Worm (Caenorhabditis elegans) whole organism, late embryonic: ENCODE data around the gene T19D12.4.
"Not testable (repeated sequence)": the region's sequence is repeated elsewhere in the genome, so short reads cannot be mapped to it uniquely, and the experiment has no call there.

Source experiments
- C38D4.7 ChIP-seq: fragments of 200-800 bp; sonication (Bioruptor generic); optimal IDR thresholded peaks from 2 replicates; lab custom pipeline; 2018; ENCODE audit warnings: mild to moderate bottlenecking, missing genetic modification characterization, moderate library complexity, missing compliant biosample characterization
- F13H6.1 ChIP-seq: sonication (generic microtip); optimal IDR thresholded peaks from 2 replicates; lab custom pipeline; 2016; ENCODE audit warnings: missing genetic modification characterization, missing compliant biosample characterization
- K02D7.2 ChIP-seq: sonication (generic microtip); optimal IDR thresholded peaks from 2 replicates; lab custom pipeline; 2017; ENCODE audit warnings: mild to moderate bottlenecking, missing genetic modification characterization, missing compliant biosample characterization
- K09A11.1 ChIP-seq: sonication (generic microtip); optimal IDR thresholded peaks from 2 replicates; lab custom pipeline; 2017; ENCODE audit warnings: antibody characterized with exemption, mild to moderate bottlenecking, missing genetic modification characterization, missing compliant biosample characterization; ENCODE audit not compliant: insufficient read depth
- T23F11.4 ChIP-seq: fragments of 200-800 bp; sonication (Bioruptor generic); optimal IDR thresholded peaks from 2 replicates; lab custom pipeline; 2018; ENCODE audit warnings: mild to moderate bottlenecking, missing genetic modification characterization, missing compliant biosample characterization
- ceh-18 ChIP-seq: sonication (generic microtip); optimal IDR thresholded peaks from 2 replicates; lab custom pipeline; 2016; ENCODE audit warnings: missing genetic modification characterization, missing compliant biosample characterization
- ceh-19 ChIP-seq: fragments of 200-800 bp; sonication (Bioruptor generic); optimal IDR thresholded peaks from 2 replicates; lab custom pipeline; 2018; ENCODE audit warnings: mild to moderate bottlenecking, missing genetic modification characterization, missing compliant biosample characterization
- ceh-22 ChIP-seq: sonication (generic microtip); optimal IDR thresholded peaks from 2 replicates; lab custom pipeline; 2017; ENCODE audit warnings: missing biosample characterization, missing genetic modification characterization
- ceh-31 ChIP-seq: sonication (generic microtip); optimal IDR thresholded peaks from 2 replicates; lab custom pipeline; 2016; ENCODE audit warnings: missing genetic modification characterization, missing compliant biosample characterization
- ceh-34 ChIP-seq: sonication (generic microtip); optimal IDR thresholded peaks from 2 replicates; lab custom pipeline; 2016; ENCODE audit warnings: mild to moderate bottlenecking, missing genetic modification characterization, missing compliant biosample characterization
- ceh-45 ChIP-seq: fragments of 200-800 bp; sonication (Bioruptor generic); IDR thresholded peaks from 2 replicates; pipeline ENCODE4 v1.3.6; 2022; ENCODE audit warnings: missing genetic modification reagents, missing genetic modification characterization, missing compliant biosample characterization
- ceh-6 ChIP-seq: fragments of 200-800 bp; sonication (Bioruptor generic); optimal IDR thresholded peaks from 2 replicates; lab custom pipeline; 2018; ENCODE audit warnings: mild to moderate bottlenecking, missing genetic modification characterization, missing compliant biosample characterization
- dmd-4 ChIP-seq: sonication (generic microtip); optimal IDR thresholded peaks from 2 replicates; lab custom pipeline; 2016; ENCODE audit warnings: borderline replicate concordance, missing genetic modification characterization, missing compliant biosample characterization
- dve-1 ChIP-seq: sonication (generic microtip); optimal IDR thresholded peaks from 2 replicates; lab custom pipeline; 2017; ENCODE audit warnings: antibody characterized with exemption, mild to moderate bottlenecking, missing genetic modification characterization, missing compliant biosample characterization
- elt-4 ChIP-seq: sonication (generic microtip); optimal IDR thresholded peaks from 2 replicates; lab custom pipeline; 2016; ENCODE audit warnings: missing genetic modification characterization, missing compliant biosample characterization
- ets-4 ChIP-seq: sonication (generic microtip); optimal IDR thresholded peaks from 2 replicates; lab custom pipeline; 2016; ENCODE audit warnings: missing genetic modification characterization, missing compliant biosample characterization
- eyg-1 ChIP-seq: sonication (generic microtip); optimal IDR thresholded peaks from 2 replicates; lab custom pipeline; 2016; ENCODE audit warnings: missing genotype, missing genetic modification characterization, missing compliant biosample characterization
- fax-1 ChIP-seq: sonication (generic microtip); optimal IDR thresholded peaks from 2 replicates; lab custom pipeline; 2016; ENCODE audit warnings: missing genotype, missing genetic modification characterization, missing compliant biosample characterization
- fkh-6 ChIP-seq: sonication (generic microtip); optimal IDR thresholded peaks from 2 replicates; lab custom pipeline; 2016; ENCODE audit warnings: missing genetic modification characterization, missing compliant biosample characterization
- gmeb-2 ChIP-seq: sonication (generic microtip); optimal IDR thresholded peaks from 2 replicates; lab custom pipeline; 2016; ENCODE audit warnings: missing genetic modification characterization, inconsistent platforms, missing compliant biosample characterization
- hlh-15 ChIP-seq: sonication (generic microtip); optimal IDR thresholded peaks from 2 replicates; lab custom pipeline; 2016; ENCODE audit warnings: missing genetic modification characterization, missing compliant biosample characterization
- hlh-30 ChIP-seq: sonication (generic microtip); optimal IDR thresholded peaks from 2 replicates; lab custom pipeline; 2017; ENCODE audit warnings: antibody characterized with exemption, missing genetic modification characterization, missing compliant biosample characterization; ENCODE audit not compliant: insufficient read depth
- lim-6 ChIP-seq: sonication (generic microtip); optimal IDR thresholded peaks from 2 replicates; lab custom pipeline; 2016; ENCODE audit warnings: missing genetic modification characterization, missing compliant biosample characterization
- madf-2 ChIP-seq: sonication (generic microtip); optimal IDR thresholded peaks from 2 replicates; lab custom pipeline; 2017; ENCODE audit warnings: missing genetic modification characterization, missing compliant biosample characterization
- mec-3 ChIP-seq: sonication (generic microtip); optimal IDR thresholded peaks from 2 replicates; lab custom pipeline; 2016; ENCODE audit warnings: borderline replicate concordance, missing genetic modification characterization, missing compliant biosample characterization
- nfya-1 ChIP-seq: sonication (generic microtip); optimal IDR thresholded peaks from 2 replicates; lab custom pipeline; 2017; ENCODE audit warnings: missing genetic modification characterization, mild to moderate bottlenecking, missing compliant biosample characterization, antibody characterized with exemption, moderate library complexity
- nhr-232 ChIP-seq: sonication (generic microtip); optimal IDR thresholded peaks from 2 replicates; lab custom pipeline; 2016; ENCODE audit warnings: missing genetic modification characterization, missing compliant biosample characterization
- npax-4 ChIP-seq: sonication (generic microtip); optimal IDR thresholded peaks from 2 replicates; lab custom pipeline; 2016; ENCODE audit warnings: missing genetic modification characterization, missing compliant biosample characterization
- odd-2 ChIP-seq: sonication (generic microtip); optimal IDR thresholded peaks from 2 replicates; lab custom pipeline; 2017; ENCODE audit warnings: antibody characterized with exemption, mild to moderate bottlenecking, missing genetic modification characterization, missing compliant biosample characterization
- pag-3 ChIP-seq: sonication (generic microtip); optimal IDR thresholded peaks from 2 replicates; lab custom pipeline; 2016; ENCODE audit warnings: missing compliant biosample characterization, missing genetic modification characterization, borderline replicate concordance
- pat-9 ChIP-seq: fragments of 200-800 bp; sonication (Bioruptor generic); optimal IDR thresholded peaks from 2 replicates; lab custom pipeline; 2018; ENCODE audit warnings: mild to moderate bottlenecking, missing genetic modification characterization, moderate library complexity, missing compliant biosample characterization
- pha-2 ChIP-seq: sonication (generic microtip); optimal IDR thresholded peaks from 2 replicates; lab custom pipeline; 2017; ENCODE audit warnings: mild to moderate bottlenecking, missing genetic modification characterization, missing compliant biosample characterization
- pros-1 ChIP-seq: fragments of 150-350 bp; optimal IDR thresholded peaks from 2 replicates; lab custom pipeline; 2014; ENCODE audit warnings: missing biosample characterization, missing genetic modification reagents, missing genetic modification characterization
- ref-2 ChIP-seq: sonication (generic microtip); optimal IDR thresholded peaks from 2 replicates; lab custom pipeline; 2016; ENCODE audit warnings: missing genetic modification characterization, missing compliant biosample characterization
- sdc-2 ChIP-seq: sonication (generic microtip); optimal IDR thresholded peaks from 2 replicates; lab custom pipeline; 2016; ENCODE audit warnings: missing genotype, missing genetic modification characterization, missing compliant biosample characterization
- sox-2 ChIP-seq: fragments of 200-800 bp; sonication (Bioruptor generic); IDR thresholded peaks from 2 replicates; pipeline ENCODE4 v1.3.6; 2022; ENCODE audit warnings: missing genetic modification reagents, missing genetic modification characterization, missing compliant biosample characterization
- syd-9 ChIP-seq: sonication (generic microtip); optimal IDR thresholded peaks from 2 replicates; lab custom pipeline; 2016; ENCODE audit warnings: mild to moderate bottlenecking, missing genetic modification characterization, moderate library complexity, missing compliant biosample characterization
- tbx-2 ChIP-seq: sonication (generic microtip); optimal IDR thresholded peaks from 2 replicates; lab custom pipeline; 2016; ENCODE audit warnings: missing genetic modification characterization, missing compliant biosample characterization
- unc-86 ChIP-seq: sonication (generic microtip); optimal IDR thresholded peaks from 2 replicates; lab custom pipeline; 2016; ENCODE audit warnings: missing genetic modification characterization, missing compliant biosample characterization
- zip-5 ChIP-seq: sonication (generic microtip); optimal IDR thresholded peaks from 2 replicates; lab custom pipeline; 2016; ENCODE audit warnings: missing genetic modification characterization, missing compliant biosample characterization
- ztf-16 ChIP-seq: sonication (generic microtip); optimal IDR thresholded peaks from 2 replicates; lab custom pipeline; 2017; ENCODE audit warnings: missing genetic modification characterization, missing compliant biosample characterization

Gene T19D12.4

ce11 chrII:6627182-6627581 is 3.7 kb upstream of the T19D12.4 start, which contains the start of the genes F54H5.5 and F54H5.2:
TSS of gene F54H5.5 (minus strand) at chrII:6627282.
TSS of gene F54H5.2 (plus strand) at chrII:6627484.
- not testable (repeated sequence) for TF ChIP-seq pag-3, ceh-34, ref-2 (tag; lab: Kevin White, UChicago)
- TF ChIP-seq, all 69 proteins: peak for 0; not testable (repeated sequence) for 69

DNA sequence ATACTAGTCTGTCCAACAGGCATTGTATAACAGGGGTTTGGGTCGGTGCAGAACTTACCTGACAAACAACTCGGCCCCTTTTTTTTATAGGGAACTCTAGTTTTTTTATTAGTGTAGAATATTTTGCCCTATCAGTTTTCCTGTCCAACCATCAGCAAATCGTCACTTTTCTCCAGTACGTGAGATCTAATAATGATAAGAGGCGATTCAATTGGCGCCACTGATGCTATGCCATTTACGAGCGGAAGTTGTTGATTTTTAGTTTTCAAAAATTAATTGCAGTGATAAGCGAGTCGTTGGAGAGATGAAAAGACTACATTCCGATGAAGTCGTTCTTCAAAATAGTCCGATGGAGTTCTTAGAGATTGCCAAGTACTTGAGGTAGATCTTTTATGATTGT is 2.5 kb upstream of the T19D12.4 start:
- no peak for TF ChIP-seq ets-4 (tag; lab: Kevin White, UChicago)
- TF ChIP-seq ceh-34 (tag; lab: Kevin White, UChicago) = no peak
- TF ChIP-seq ceh-19 (GFP tag; lab: Kevin White, UChicago) = no peak
- no peak for TF ChIP-seq npax-4 (tag; lab: Kevin White, UChicago)
- no peak for TF ChIP-seq pat-9 (tag; lab: Kevin White, UChicago)
- no peak for TF ChIP-seq fax-1 (tag; lab: Kevin White, UChicago)
- no peak for TF ChIP-seq zip-5 (tag; lab: Kevin White, UChicago)
- no peak for TF ChIP-seq mec-3 (tag; lab: Kevin White, UChicago)

DNA sequence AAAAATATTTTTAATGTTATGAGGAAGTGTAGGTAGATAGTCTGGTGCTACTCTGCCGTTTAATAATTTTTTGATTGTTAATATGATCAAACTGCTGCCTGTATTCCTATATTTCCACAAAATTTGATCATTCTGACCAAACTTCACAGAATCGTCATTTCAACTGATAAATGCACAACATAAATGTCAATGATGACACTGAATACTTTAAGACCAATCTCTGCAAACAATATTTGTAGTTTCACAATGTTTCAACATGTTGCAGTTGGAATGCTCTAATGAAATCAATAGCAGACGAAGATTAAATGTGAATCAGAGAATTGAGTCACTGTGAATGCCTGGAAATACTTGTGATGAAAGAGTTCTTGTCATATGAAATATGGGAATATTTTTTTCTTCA is 1.1 kb upstream of the T19D12.4 start:
- TF ChIP-seq ceh-45 (GFP tag; lab: Robert Waterston, UW) (no peak), ceh-34 (tag; lab: Kevin White, UChicago) (no peak), mec-3 (tag; lab: Kevin White, UChicago) (no peak), hlh-30 (no peak), pha-2 (tag; lab: Kevin White, UChicago) (no peak), K09A11.1 (tag; lab: Kevin White, UChicago) (no peak), K02D7.2 (tag; lab: Kevin White, UChicago) (no peak), fax-1 (tag; lab: Kevin White, UChicago) (no peak), gmeb-2 (tag; lab: Kevin White, UChicago) (no peak), eyg-1 (tag; lab: Kevin White, UChicago) (no peak), npax-4 (tag; lab: Kevin White, UChicago) (no peak), pat-9 (tag; lab: Kevin White, UChicago) (no peak), unc-86 (tag; lab: Kevin White, UChicago) (no peak), nhr-232 (tag; lab: Kevin White, UChicago) (no peak), syd-9 (no peak), F13H6.1 (no peak), zip-5 (tag; lab: Kevin White, UChicago) (no peak), sox-2 (GFP tag; lab: Robert Waterston, UW) (no peak)
- TF ChIP-seq, all 69 proteins: peak for 0

DNA sequence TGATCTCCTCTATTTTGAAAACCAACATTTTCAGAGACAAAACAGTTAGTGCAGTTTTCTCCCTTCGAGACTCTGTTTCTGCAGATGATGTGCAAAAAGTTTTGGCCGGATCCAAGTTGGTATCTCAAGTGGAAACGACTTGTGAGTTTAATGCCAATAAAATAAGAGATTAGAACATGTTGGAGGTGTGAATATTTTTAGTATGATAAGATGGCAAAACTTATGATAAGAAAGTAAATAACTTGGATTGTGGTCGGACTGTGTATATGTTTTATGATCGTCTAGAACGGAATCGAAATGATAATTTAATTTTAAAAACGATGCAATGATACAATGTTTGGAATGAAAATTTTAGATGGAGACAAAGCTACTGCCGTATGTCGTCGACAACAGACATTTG is 1.1 kb downstream of the T19D12.4 start:
- TF ChIP-seq fkh-6 (tag; lab: Kevin White, UChicago) = no peak
- no peak for TF ChIP-seq T23F11.4 (GFP tag; lab: Kevin White, UChicago)
- no peak for TF ChIP-seq madf-2 (tag; lab: Kevin White, UChicago)
- no peak for TF ChIP-seq ets-4 (tag; lab: Kevin White, UChicago)
- TF ChIP-seq tbx-2 (tag; lab: Kevin White, UChicago) = no peak
- no peak for TF ChIP-seq sdc-2 (tag; lab: Kevin White, UChicago)
- no peak for TF ChIP-seq elt-4 (tag; lab: Kevin White, UChicago)
- no peak for TF ChIP-seq zip-5 (tag; lab: Kevin White, UChicago)
- TF ChIP-seq ceh-19 (GFP tag; lab: Kevin White, UChicago) = no peak
- TF ChIP-seq ref-2 (tag; lab: Kevin White, UChicago) = no peak

DNA sequence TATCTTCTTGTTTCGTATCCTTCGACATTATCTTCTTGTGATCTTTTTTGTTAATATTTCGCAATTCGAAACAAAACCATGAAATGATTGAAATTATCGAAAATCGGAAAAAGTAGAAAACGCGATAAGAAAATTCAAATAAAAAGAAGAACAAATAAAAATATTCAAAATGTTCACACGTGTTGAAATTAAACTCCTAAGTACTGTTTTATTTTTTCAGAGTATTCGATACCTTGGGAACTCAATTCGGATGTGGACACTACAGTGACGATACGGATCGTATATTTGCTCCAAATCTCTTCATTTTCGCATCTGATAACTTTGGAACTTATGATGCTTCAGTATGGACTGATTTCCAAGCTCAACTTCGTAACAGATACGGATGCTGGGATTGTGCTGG is 5.2 kb downstream of the T19D12.4 start, which contains the start of gene T19D12.5:
Gene T19D12.5, minus strand, starts transcription at position 101 of the 400 bp plus-strand sequence.
- TF ChIP-seq npax-4 (tag; lab: Kevin White, UChicago) (no peak), ztf-16 (no peak), dve-1 (tag; lab: Kevin White, UChicago) (no peak), sox-2 (GFP tag; lab: Robert Waterston, UW) (no peak), sdc-2 (tag; lab: Kevin White, UChicago) (no peak), nfya-1 (tag; lab: Kevin White, UChicago) (no peak), odd-2 (tag; lab: Kevin White, UChicago) (no peak), ceh-31 (tag; lab: Kevin White, UChicago) (no peak), fax-1 (tag; lab: Kevin White, UChicago) (no peak), mec-3 (tag; lab: Kevin White, UChicago) (no peak), pros-1 (tag; lab: Kevin White, UChicago) (no peak), ceh-22 (tag; lab: Kevin White, UChicago) (no peak), lim-6 (tag; lab: Kevin White, UChicago) (no peak), fkh-6 (tag; lab: Kevin White, UChicago) (no peak), ceh-18 (no peak), ceh-6 (GFP tag; lab: Kevin White, UChicago) (no peak), hlh-15 (tag; lab: Kevin White, UChicago) (no peak), zip-5 (tag; lab: Kevin White, UChicago) (no peak), C38D4.7 (GFP tag; lab: Kevin White, UChicago) (no peak), dmd-4 (no peak)
